Fruit fly (Drosophila melanogaster) whole organism, prepupa: ENCODE data around the gene CG3213.

ENCODE experiments used
- Blimp-1 ChIP-seq: fragments of 200-800 bp; sonication (Bioruptor generic); optimal IDR thresholded peaks from 3 replicates; lab custom pipeline; 2017; ENCODE audit warnings: missing biosample characterization, missing genetic modification characterization, mild to moderate bottlenecking, moderate library complexity, missing genetic modification reagents
- CG10631 ChIP-seq: fragments of 200-800 bp; sonication (Bioruptor generic); optimal IDR thresholded peaks from 2 replicates; lab custom pipeline; 2016; ENCODE audit warnings: missing biosample characterization, missing genetic modification characterization
- CG11902 ChIP-seq: fragments of 200-800 bp; sonication (Bioruptor generic); optimal IDR thresholded peaks from 3 replicates; lab custom pipeline; 2016; ENCODE audit warnings: missing biosample characterization, missing genetic modification characterization
- CG16779 ChIP-seq: fragments of 200-800 bp; sonication (Bioruptor generic); optimal IDR thresholded peaks from 3 replicates; lab custom pipeline; 2017; ENCODE audit warnings: missing biosample characterization, mild to moderate bottlenecking, missing genetic modification characterization
- CG31627 ChIP-seq: fragments of 200-800 bp; sonication (Bioruptor generic); optimal IDR thresholded peaks from 3 replicates; lab custom pipeline; 2016; ENCODE audit warnings: missing biosample characterization, missing genetic modification characterization
- CG3919 ChIP-seq: fragments of 200-800 bp; sonication (Bioruptor generic); optimal IDR thresholded peaks from 3 replicates; lab custom pipeline; 2016; ENCODE audit warnings: missing biosample characterization, missing genetic modification characterization
- CG6276 ChIP-seq: fragments of 200-800 bp; sonication (Bioruptor generic); optimal IDR thresholded peaks from 2 replicates; lab custom pipeline; 2017; ENCODE audit warnings: missing biosample characterization, mild to moderate bottlenecking, missing genetic modification characterization
- CG6792 ChIP-seq: fragments of 200-800 bp; sonication (Bioruptor generic); optimal IDR thresholded peaks from 3 replicates; lab custom pipeline; 2016; ENCODE audit warnings: missing biosample characterization, missing genetic modification characterization
- CG6854 ChIP-seq: fragments of 200-800 bp; sonication (Bioruptor generic); optimal IDR thresholded peaks from 2 replicates; lab custom pipeline; 2017; ENCODE audit warnings: missing biosample characterization, mild to moderate bottlenecking, missing genetic modification characterization
- CG8119 ChIP-seq: fragments of 200-800 bp; sonication (Bioruptor generic); IDR thresholded peaks from 3 replicates; pipeline ENCODE4 v1.3.6; 2022; ENCODE audit warnings: missing biosample characterization, missing genetic modification characterization
- CG9139 ChIP-seq: fragments of 200-800 bp; sonication (Bioruptor generic); optimal IDR thresholded peaks from 3 replicates; lab custom pipeline; 2017; ENCODE audit warnings: missing biosample characterization, mild to moderate bottlenecking, missing genetic modification characterization
- Eip75B ChIP-seq: fragments of 200-800 bp; sonication (Bioruptor generic); optimal IDR thresholded peaks from 3 replicates; lab custom pipeline; 2016; ENCODE audit warnings: missing biosample characterization, missing genetic modification characterization
- Eip78C ChIP-seq: fragments of 200-800 bp; sonication (Bioruptor generic); peaks from one replicate; lab custom pipeline; 2016; ENCODE audit warnings: missing biosample characterization, missing genetic modification characterization
- Ets96B ChIP-seq: fragments of 200-800 bp; optimal IDR thresholded peaks from 2 replicates; lab custom pipeline; 2019; ENCODE audit warnings: missing biosample characterization, mild to moderate bottlenecking, missing genetic modification characterization, moderate library complexity
- Gug ChIP-seq: fragments of 200-800 bp; sonication (Bioruptor generic); IDR thresholded peaks from 2 replicates; pipeline ENCODE4 v1.3.6; 2022; ENCODE audit warnings: missing biosample characterization, missing genetic modification characterization
- Hr38 ChIP-seq: sonication (Bioruptor generic); optimal IDR thresholded peaks from 2 replicates; lab custom pipeline; 2016; ENCODE audit warnings: missing biosample characterization, missing genetic modification characterization
- Hr39 ChIP-seq: fragments of 200-800 bp; sonication (Bioruptor generic); optimal IDR thresholded peaks from 2 replicates; lab custom pipeline; 2016; ENCODE audit warnings: missing biosample characterization, missing genetic modification characterization
- Hr4 ChIP-seq: fragments of 200-800 bp; sonication (Bioruptor generic); optimal IDR thresholded peaks from 3 replicates; lab custom pipeline; 2016; ENCODE audit warnings: missing biosample characterization, missing genetic modification characterization
- Lpt ChIP-seq: fragments of 200-800 bp; sonication (Bioruptor generic); optimal IDR thresholded peaks from 3 replicates; lab custom pipeline; 2016; ENCODE audit warnings: missing biosample characterization, missing genetic modification characterization
- Sox15 ChIP-seq: fragments of 200-800 bp; sonication (Bioruptor generic); optimal IDR thresholded peaks from 3 replicates; lab custom pipeline; 2016; ENCODE audit warnings: missing biosample characterization, missing genetic modification characterization
- achi ChIP-seq: fragments of 200-800 bp; sonication (Bioruptor generic); optimal IDR thresholded peaks from 3 replicates; lab custom pipeline; 2016; ENCODE audit warnings: missing biosample characterization, missing genetic modification characterization
- acj6 ChIP-seq: fragments of 200-800 bp; sonication (Bioruptor generic); optimal IDR thresholded peaks from 3 replicates; lab custom pipeline; 2016; ENCODE audit warnings: missing biosample characterization, missing genetic modification characterization
- cyc ChIP-seq: fragments of 200-800 bp; sonication (Bioruptor generic); optimal IDR thresholded peaks from 3 replicates; lab custom pipeline; 2016; ENCODE audit warnings: missing biosample characterization, missing genetic modification characterization
- dac ChIP-seq: fragments of 200-800 bp; sonication (Bioruptor generic); optimal IDR thresholded peaks from 2 replicates; lab custom pipeline; 2017; ENCODE audit warnings: missing biosample characterization, mild to moderate bottlenecking, missing genetic modification characterization
- fd59A ChIP-seq: fragments of 200-800 bp; sonication (Bioruptor generic); optimal IDR thresholded peaks from 2 replicates; lab custom pipeline; 2017; ENCODE audit warnings: missing biosample characterization, mild to moderate bottlenecking, missing genetic modification characterization, missing genetic modification reagents
- fd85E ChIP-seq: fragments of 200-800 bp; sonication (Bioruptor generic); optimal IDR thresholded peaks from 3 replicates; lab custom pipeline; 2016; ENCODE audit warnings: missing biosample characterization, missing genetic modification characterization
- fkh ChIP-seq: fragments of 200-800 bp; sonication (Bioruptor generic); optimal IDR thresholded peaks from 3 replicates; lab custom pipeline; 2017; ENCODE audit warnings: missing biosample characterization, mild to moderate bottlenecking, missing genetic modification characterization, moderate library complexity
- lz ChIP-seq: fragments of 200-800 bp; sonication (Bioruptor generic); optimal IDR thresholded peaks from 3 replicates; lab custom pipeline; 2016; ENCODE audit warnings: missing biosample characterization, missing genetic modification characterization
- net ChIP-seq: fragments of 200-800 bp; sonication (Bioruptor generic); optimal IDR thresholded peaks from 3 replicates; lab custom pipeline; 2016; ENCODE audit warnings: missing biosample characterization, missing genetic modification characterization
- pdm3 ChIP-seq: fragments of 200-800 bp; sonication (Bioruptor generic); optimal IDR thresholded peaks from 3 replicates; lab custom pipeline; 2016; ENCODE audit warnings: missing biosample characterization, missing genetic modification characterization
- salr ChIP-seq, 2 experiments: fragments of 200-800 bp; sonication (Bioruptor generic); optimal IDR thresholded peaks; 3 replicates each; lab custom pipeline; 2016 to 2018; ENCODE audit warnings: missing biosample characterization in 2 of 2, missing genetic modification characterization in 2 of 2, mild to moderate bottlenecking in 1 of 2
- ss ChIP-seq, 2 experiments: fragments of 200-800 bp; sonication (Bioruptor generic); optimal IDR thresholded peaks; 2 replicates in 1 of 2; 3 replicates in 1 of 2; lab custom pipeline; 2017 to 2018; ENCODE audit warnings: mild to moderate bottlenecking in 2 of 2, missing biosample characterization in 2 of 2, missing genetic modification characterization in 2 of 2, moderate library complexity in 1 of 2
- svp ChIP-seq: fragments of 200-800 bp; sonication (Bioruptor generic); peaks from one replicate; lab custom pipeline; 2016; ENCODE audit warnings: missing biosample characterization, missing genetic modification characterization
- topi ChIP-seq: fragments of 200-800 bp; sonication (Bioruptor generic); optimal IDR thresholded peaks from 3 replicates; lab custom pipeline; 2016; ENCODE audit warnings: missing biosample characterization, missing genetic modification characterization
- vri ChIP-seq: fragments of 200-800 bp; sonication (Bioruptor generic); optimal IDR thresholded peaks from 3 replicates; lab custom pipeline; 2016; ENCODE audit warnings: missing biosample characterization, mild to moderate bottlenecking, missing genetic modification characterization

CG3213 gene

dm6 chr2L:3552773-3553172, 33.3 kb upstream of the CG3213 start (continued):
- TF ChIP-seq CG6854 (GFP tag; lab: Kevin White, UChicago) (peak; percentile 42), Hr4 (peak; percentile 26), Blimp-1 (GFP tag; lab: Kevin White, UChicago) (peak; percentile 27), Hr39 (peak; percentile 66), CG6276 (GFP tag; lab: Kevin White, UChicago) (no peak), achi (peak; percentile 50), Ets96B (tag; lab: Kevin White, UChicago) (peak; percentile 77), CG11902 (GFP tag; lab: Kevin White, UChicago) (peak; percentile 45), CG10631 (GFP tag; lab: Kevin White, UChicago) (peak; percentile 79), ss (GFP tag; optimal IDR thresholded peaks at IDR 0.05; lab: Kevin White, UChicago) (peak; percentile 54 to 56), CG16779 (no peak), net (peak; percentile 25), Eip75B (peak; percentile 71), fd85E (GFP tag; lab: Kevin White, UChicago) (no peak), dac (GFP tag; lab: Kevin White, UChicago) (no peak), cyc (GFP tag; lab: Kevin White, UChicago) (peak; percentile 65), CG8119 (GFP tag; lab: Robert Waterston, UW) (peak; percentile 56), fd59A (GFP tag; lab: Kevin White, UChicago) (peak; percentile 73), Lpt (GFP tag; lab: Kevin White, UChicago) (peak; percentile 11), Hr38 (no peak), CG9139 (GFP tag; lab: Kevin White, UChicago) (peak; percentile 8), CG31627 (GFP tag; lab: Kevin White, UChicago) (peak; percentile 73), acj6 (GFP tag; lab: Kevin White, UChicago) (peak; percentile 78), svp (peak; percentile 87), Sox15 (GFP tag; lab: Kevin White, UChicago) (peak; percentile 3)

- peak; percentile 41 for TF ChIP-seq vri (GFP tag; lab: Kevin White, UChicago)
- TF ChIP-seq svp, result peak; percentile 47
- peak; percentile 10 for TF ChIP-seq CG31627 (GFP tag; lab: Kevin White, UChicago)
- peak; percentile 10 for TF ChIP-seq Eip78C
- TF ChIP-seq lz (GFP tag; lab: Kevin White, UChicago), result peak; percentile 10
- TF ChIP-seq CG6792, result no peak
- TF ChIP-seq topi (GFP tag; lab: Kevin White, UChicago), result peak; percentile 1
- no peak for TF ChIP-seq pdm3 (GFP tag; lab: Kevin White, UChicago)
Observed at dm6 chr2L:3550583-3550982, 31.1 kb upstream of the CG3213 start.

dm6 chr2L:3549742-3550141, 30.3 kb upstream of the CG3213 start:
- TF ChIP-seq Gug (GFP tag; lab: Robert Waterston, UW), result no peak

dm6 chr2L:3548879-3549278, 29.4 kb upstream of the CG3213 start:
- TF ChIP-seq fkh (GFP tag; lab: Kevin White, UChicago) (peak; percentile 81), salr (GFP tag; optimal IDR thresholded peaks at IDR 0.05; lab: Kevin White, UChicago) (no peak), CG31627 (GFP tag; lab: Kevin White, UChicago) (no peak)

- peak; percentile 59 for TF ChIP-seq CG3919 (GFP tag; lab: Kevin White, UChicago)
- TF ChIP-seq CG10631 (GFP tag; lab: Kevin White, UChicago), result no peak
- TF ChIP-seq Eip75B, result no peak
Observed at dm6 chr2L:3547512-3547911, 28.1 kb upstream of the CG3213 start.
